Worm (Caenorhabditis elegans) whole organism, L3 larva: Measurements from ENCODE around the gene ceh-33.

ENCODE experiments used
- R02D3.7 ChIP-seq: fragments of 150-350 bp; optimal IDR thresholded peaks from 2 replicates; lab custom pipeline; 2014; ENCODE audit warnings: missing biosample characterization, missing genetic modification characterization
- aly-2 ChIP-seq: fragments of 150-350 bp; optimal IDR thresholded peaks from 2 replicates; lab custom pipeline; 2014; ENCODE audit warnings: missing biosample characterization, missing genetic modification characterization
- ama-1 ChIP-seq: fragments of 150-350 bp; optimal IDR thresholded peaks from 2 replicates; lab custom pipeline; 2018
- ceh-16 ChIP-seq: sonication (generic microtip); optimal IDR thresholded peaks from 2 replicates; lab custom pipeline; 2017; ENCODE audit warnings: missing biosample characterization, missing genetic modification characterization
- ceh-82 ChIP-seq: fragments of 150-350 bp; optimal IDR thresholded peaks from 2 replicates; lab custom pipeline; 2014; ENCODE audit warnings: missing biosample characterization, missing genetic modification characterization
- ceh-9 ChIP-seq: sonication (generic microtip); optimal IDR thresholded peaks from 2 replicates; lab custom pipeline; 2018; ENCODE audit warnings: missing biosample characterization, missing genetic modification characterization
- daf-12 ChIP-seq: fragments of 150-350 bp; optimal IDR thresholded peaks from 2 replicates; lab custom pipeline; 2014; ENCODE audit warnings: missing biosample characterization, missing genetic modification reagents, missing genetic modification characterization
- egl-27 ChIP-seq: sonication (generic microtip); optimal IDR thresholded peaks from 4 replicates; lab custom pipeline; 2017; ENCODE audit warnings: missing biosample characterization, missing genetic modification reagents, missing genetic modification characterization
- egl-5 ChIP-seq: fragments of 150-350 bp; optimal IDR thresholded peaks from 2 replicates; lab custom pipeline; 2017; ENCODE audit warnings: missing biosample characterization, missing genetic modification reagents, missing genetic modification characterization, inconsistent platforms
- elt-1 ChIP-seq: fragments of 150-350 bp; optimal IDR thresholded peaks from 2 replicates; lab custom pipeline; 2014; ENCODE audit warnings: missing biosample characterization, missing genetic modification characterization
- elt-2 ChIP-seq: sonication (generic microtip); optimal IDR thresholded peaks from 2 replicates; lab custom pipeline; 2016; ENCODE audit warnings: missing genetic modification reagents, mild to moderate bottlenecking, missing genetic modification characterization, missing compliant biosample characterization
- elt-3 ChIP-seq, 3 experiments: fragments of 150-350 bp in 1 of 3; sonication (generic microtip) in 2 of 3; optimal IDR thresholded peaks; 2 replicates in 2 of 3; 4 replicates in 1 of 3; lab custom pipeline; 2014 to 2017; ENCODE audit warnings: missing biosample characterization in 3 of 3, missing genetic modification characterization in 3 of 3
- fkh-10 ChIP-seq: sonication (generic microtip); optimal IDR thresholded peaks from 2 replicates; lab custom pipeline; 2017; ENCODE audit warnings: missing biosample characterization, missing genetic modification reagents, missing genetic modification characterization
- fkh-2 ChIP-seq: fragments of 150-350 bp; optimal IDR thresholded peaks from 2 replicates; lab custom pipeline; 2014; ENCODE audit warnings: missing biosample characterization, missing genetic modification reagents, missing genetic modification characterization
- fos-1 ChIP-seq: fragments of 150-350 bp; optimal IDR thresholded peaks from 2 replicates; lab custom pipeline; 2014; ENCODE audit warnings: missing biosample characterization, missing genetic modification characterization
- hmg-11 ChIP-seq: sonication (generic microtip); optimal IDR thresholded peaks from 2 replicates; lab custom pipeline; 2016; ENCODE audit warnings: missing genetic modification characterization, missing compliant biosample characterization
- jun-1 ChIP-seq: fragments of 150-350 bp; optimal IDR thresholded peaks from 2 replicates; lab custom pipeline; 2014; ENCODE audit warnings: missing biosample characterization, missing genetic modification reagents, missing genetic modification characterization
- lin-15B ChIP-seq: fragments of 150-350 bp; optimal IDR thresholded peaks from 2 replicates; lab custom pipeline; 2014; ENCODE audit warnings: missing biosample characterization, missing genetic modification characterization
- lin-39 ChIP-seq: fragments of 150-350 bp; optimal IDR thresholded peaks from 2 replicates; lab custom pipeline; 2018; ENCODE audit warnings: missing biosample characterization, missing genetic modification reagents, missing genetic modification characterization
- lsy-12 ChIP-seq: sonication (generic microtip); optimal IDR thresholded peaks from 2 replicates; lab custom pipeline; 2016; ENCODE audit warnings: mild to moderate bottlenecking, missing genetic modification characterization, missing compliant biosample characterization
- mdl-1 ChIP-seq: fragments of 150-350 bp; optimal IDR thresholded peaks from 2 replicates; lab custom pipeline; 2014; ENCODE audit warnings: missing biosample characterization, missing genetic modification characterization
- mml-1 ChIP-seq: fragments of 150-350 bp; sonication (generic microtip); optimal IDR thresholded peaks from 3 replicates; lab custom pipeline; 2014; ENCODE audit warnings: missing biosample characterization, missing genetic modification characterization
- nhr-11 ChIP-seq: fragments of 150-350 bp; optimal IDR thresholded peaks from 2 replicates; lab custom pipeline; 2014; ENCODE audit warnings: missing biosample characterization, missing genetic modification characterization
- nhr-23 ChIP-seq: fragments of 150-350 bp; optimal IDR thresholded peaks from 2 replicates; lab custom pipeline; 2014; ENCODE audit warnings: missing biosample characterization, missing genetic modification reagents, missing genetic modification characterization
- nhr-237 ChIP-seq: fragments of 150-350 bp; optimal IDR thresholded peaks from 2 replicates; lab custom pipeline; 2014; ENCODE audit warnings: missing biosample characterization, missing genetic modification characterization
- nhr-28 ChIP-seq: fragments of 150-350 bp; optimal IDR thresholded peaks from 2 replicates; lab custom pipeline; 2014; ENCODE audit warnings: missing biosample characterization, missing genetic modification characterization
- nhr-43 ChIP-seq: sonication (generic microtip); optimal IDR thresholded peaks from 2 replicates; lab custom pipeline; 2016; ENCODE audit warnings: mild to moderate bottlenecking, missing genetic modification characterization, missing compliant biosample characterization; ENCODE audit not compliant: poor library complexity, severe bottlenecking
- nhr-67 ChIP-seq: fragments of 150-350 bp; optimal IDR thresholded peaks from 2 replicates; lab custom pipeline; 2014; ENCODE audit warnings: missing biosample characterization, missing genetic modification characterization
- nhr-76 ChIP-seq: fragments of 150-350 bp; sonication (generic microtip); optimal IDR thresholded peaks from 5 replicates; lab custom pipeline; 2014; ENCODE audit warnings: missing biosample characterization, missing genetic modification characterization
- nhr-77 ChIP-seq: fragments of 150-350 bp; optimal IDR thresholded peaks from 2 replicates; lab custom pipeline; 2014; ENCODE audit warnings: missing biosample characterization, missing genetic modification characterization
- pha-4 ChIP-seq: fragments of 150-350 bp; optimal IDR thresholded peaks from 2 replicates; lab custom pipeline; 2014; ENCODE audit warnings: missing biosample characterization, missing genetic modification reagents, missing genetic modification characterization
- skn-1 ChIP-seq: fragments of 150-350 bp; optimal IDR thresholded peaks from 2 replicates; lab custom pipeline; 2014; ENCODE audit warnings: missing biosample characterization, missing genetic modification characterization
- snpc-4 ChIP-seq: fragments of 150-350 bp; optimal IDR thresholded peaks from 2 replicates; lab custom pipeline; 2014; ENCODE audit warnings: missing biosample characterization, missing genetic modification characterization
- tbx-2 ChIP-seq: sonication (generic microtip); optimal IDR thresholded peaks from 2 replicates; lab custom pipeline; 2016; ENCODE audit warnings: mild to moderate bottlenecking, missing genetic modification characterization, missing compliant biosample characterization
- unc-62 ChIP-seq: fragments of 150-350 bp; sonication (generic microtip); optimal IDR thresholded peaks from 4 replicates; lab custom pipeline; 2014; ENCODE audit warnings: missing biosample characterization, missing genetic modification reagents, missing genetic modification characterization
- zag-1 ChIP-seq: fragments of 150-350 bp; optimal IDR thresholded peaks from 2 replicates; lab custom pipeline; 2014; ENCODE audit warnings: missing biosample characterization, missing genetic modification characterization

The ceh-33 gene

ce11 chrV:5324566-5324965 lies at the start of gene ceh-33:
Gene ceh-33, minus strand, starts transcription at chrV:5324666.
- TF ChIP-seq nhr-23 (no peak), lsy-12 (tag; lab: Kevin White, UChicago) (no peak)

ce11 chrV:5372118-5372517 lies 47.7 kb upstream of the ceh-33 start, which contains the start of gene C35A11.3:
Gene C35A11.3, plus strand, starts transcription at chrV:5372418.
- TF ChIP-seq ceh-82 (tag; lab: Kevin White, UChicago) (no peak), R02D3.7 (tag; lab: Kevin White, UChicago) (no peak), mdl-1 (tag; lab: Kevin White, UChicago) (no peak), nhr-237 (tag; lab: Kevin White, UChicago) (no peak), snpc-4 (tag; lab: Kevin White, UChicago) (no peak), jun-1 (tag; lab: Kevin White, UChicago) (no peak), nhr-77 (tag; lab: Kevin White, UChicago) (no peak), fos-1 (tag; lab: Kevin White, UChicago) (no peak), daf-12 (tag; lab: Kevin White, UChicago) (no peak), fkh-2 (no peak), elt-1 (tag; lab: Kevin White, UChicago) (no peak), mml-1 (tag; lab: Kevin White, UChicago) (no peak), egl-27 (no peak), zag-1 (tag; lab: Kevin White, UChicago) (no peak), tbx-2 (tag; lab: Kevin White, UChicago) (no peak), egl-5 (no peak), nhr-23 (no peak), unc-62 (GFP tag; lab: Kevin White, UChicago) (no peak), nhr-11 (tag; lab: Kevin White, UChicago) (no peak)
- TF ChIP-seq, all 47 proteins: peak for 0

- no peak for TF ChIP-seq aly-2 (tag; lab: Kevin White, UChicago)
- TF ChIP-seq mdl-1 (tag; lab: Kevin White, UChicago), result no peak
- no peak for TF ChIP-seq hmg-11 (tag; lab: Kevin White, UChicago)
- no peak for TF ChIP-seq nhr-28 (tag; lab: Kevin White, UChicago)
- TF ChIP-seq ceh-16, result no peak
- TF ChIP-seq lin-39 (tag; lab: Kevin White, UChicago), result no peak
- no peak for TF ChIP-seq pha-4
Measured at ce11 chrV:5368792-5369191, 44.3 kb upstream of the ceh-33 start, which contains the start of gene T09D3.9. Gene T09D3.9, minus strand, starts transcription at chrV:5368892.

ce11 chrV:5364863-5365262 lies 40.4 kb upstream of the ceh-33 start, which contains the start of gene T09D3.8:
Gene T09D3.8, plus strand, starts transcription at chrV:5365163.
- no peak for TF ChIP-seq unc-62 (GFP tag; lab: Kevin White, UChicago)
- no peak for TF ChIP-seq nhr-76 (tag; lab: Kevin White, UChicago)
- TF ChIP-seq elt-2 (tag; lab: Kevin White, UChicago), result no peak
- TF ChIP-seq skn-1, result no peak
- TF ChIP-seq nhr-28 (tag; lab: Kevin White, UChicago), result no peak
- no peak for TF ChIP-seq nhr-67 (tag; lab: Kevin White, UChicago)
- TF ChIP-seq lsy-12 (tag; lab: Kevin White, UChicago), result no peak
- TF ChIP-seq pha-4, result no peak
- no peak for TF ChIP-seq ceh-9 (tag; lab: Kevin White, UChicago)
- no peak for TF ChIP-seq egl-27
- no peak for TF ChIP-seq fkh-2
- no peak for TF ChIP-seq lin-15B (tag; lab: Kevin White, UChicago)
- TF ChIP-seq zag-1 (tag; lab: Kevin White, UChicago), result no peak
- no peak for TF ChIP-seq jun-1 (tag; lab: Kevin White, UChicago)
- no peak for TF ChIP-seq fos-1 (tag; lab: Kevin White, UChicago)
- TF ChIP-seq fkh-10 (GFP tag; lab: Kevin White, UChicago), result no peak
- TF ChIP-seq snpc-4 (tag; lab: Kevin White, UChicago), result no peak
- TF ChIP-seq mdl-1 (tag; lab: Kevin White, UChicago), result no peak
- TF ChIP-seq tbx-2 (tag; lab: Kevin White, UChicago), result no peak

- no peak for TF ChIP-seq nhr-237 (tag; lab: Kevin White, UChicago)
Measured at ce11 chrV:5362220-5362619, 37.8 kb upstream of the ceh-33 start.

- TF ChIP-seq lsy-12 (tag; lab: Kevin White, UChicago), result no peak
- no peak for TF ChIP-seq snpc-4 (tag; lab: Kevin White, UChicago)
- no peak for TF ChIP-seq pha-4
- TF ChIP-seq elt-3 (tag; optimal IDR thresholded peaks at IDR 0.05; lab: Kevin White, UChicago), result no peak
- TF ChIP-seq nhr-43 (tag; lab: Kevin White, UChicago), result no peak
- no peak for TF ChIP-seq lin-39 (tag; lab: Kevin White, UChicago)
- no peak for TF ChIP-seq mml-1 (tag; lab: Kevin White, UChicago)
- TF ChIP-seq nhr-237 (tag; lab: Kevin White, UChicago), result no peak
- no peak for TF ChIP-seq fkh-2
- no peak for TF ChIP-seq nhr-28 (tag; lab: Kevin White, UChicago)
- TF ChIP-seq nhr-77 (tag; lab: Kevin White, UChicago), result no peak
- no peak for TF ChIP-seq fkh-10 (GFP tag; lab: Kevin White, UChicago)
- TF ChIP-seq jun-1 (tag; lab: Kevin White, UChicago), result no peak
- no peak for TF ChIP-seq aly-2 (tag; lab: Kevin White, UChicago)
- TF ChIP-seq egl-27, result no peak
- TF ChIP-seq zag-1 (tag; lab: Kevin White, UChicago), result no peak
- TF ChIP-seq ama-1 (lab: Kevin White, UChicago), result no peak
- TF ChIP-seq ceh-16, result no peak
- no peak for TF ChIP-seq elt-2 (tag; lab: Kevin White, UChicago)
Measured at ce11 chrV:5358772-5359171, 34.3 kb upstream of the ceh-33 start, which contains the start of gene nhr-216. Gene nhr-216, minus strand, starts transcription at chrV:5358872.
